Worm (Caenorhabditis elegans): Measurements from ENCODE around the gene nspc-14.

Gene nspc-14

DNA sequence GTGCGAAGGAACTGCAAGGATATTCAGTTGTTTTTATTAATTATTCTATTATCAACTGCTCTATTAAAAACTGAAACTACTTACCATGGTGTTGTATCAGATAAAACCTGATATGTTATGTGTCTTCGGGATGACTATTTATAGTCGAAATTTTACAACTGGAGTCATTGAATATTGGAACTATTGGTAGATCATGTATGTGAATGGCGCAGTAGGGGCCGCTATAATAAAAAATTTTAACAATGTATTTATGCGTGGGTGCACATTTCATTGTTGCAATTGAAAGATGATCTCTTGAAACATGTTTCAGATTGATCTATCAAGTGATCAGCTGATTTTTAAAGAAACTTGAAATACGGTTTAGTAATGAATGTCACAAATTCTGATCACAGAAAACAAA is at the start of gene nspc-14:
nspc-14 (minus strand) TSS at position 101 of the 400 bp plus-strand sequence.
- TF ChIP-seq Y53G8AR.9 (GFP tag; conservative IDR thresholded peaks at IDR 0.05) (no peak), bed-2 (GFP tag; IDR thresholded peaks at IDR 0.05) (no peak), gei-17 (GFP tag; optimal IDR thresholded peaks at IDR 0.05) (no peak), ccch-3 (GFP tag; optimal IDR thresholded peaks at IDR 0.05) (no peak), K11D2.4 (GFP tag; IDR thresholded peaks at IDR 0.05) (no peak), lin-54 (GFP tag; optimal IDR thresholded peaks at IDR 0.05) (no peak), lsl-1 (GFP tag; optimal IDR thresholded peaks at IDR 0.05) (no peak), attf-3 (GFP tag; conservative IDR thresholded peaks at IDR 0.05) (no peak), lag-1 (GFP tag; IDR thresholded peaks at IDR 0.05) (no peak)

DNA sequence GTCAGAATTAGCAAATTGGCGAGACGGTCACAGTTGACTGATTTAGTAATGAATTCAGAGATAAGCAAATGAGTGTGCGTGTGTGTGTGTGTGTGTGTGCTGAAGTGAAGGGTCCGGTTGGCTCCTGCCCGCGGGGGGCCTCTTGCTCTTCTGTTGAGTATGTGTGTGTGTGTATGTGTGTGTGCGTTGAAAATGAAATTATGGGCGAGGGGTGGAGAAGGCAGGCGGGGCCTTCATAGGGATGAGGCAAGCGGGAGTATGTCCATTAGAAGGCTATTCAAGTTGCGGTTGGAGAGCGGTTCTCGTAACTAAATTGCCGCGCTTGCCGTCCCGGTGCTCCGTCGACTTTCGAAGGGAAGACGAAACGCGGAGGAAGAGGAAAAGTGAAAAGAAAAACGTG is 48.4 kb upstream of the nspc-14 start:
- TF ChIP-seq zfh-2 (GFP tag; conservative IDR thresholded peaks at IDR 0.05) (peak; percentile 69), Y53F4B.3 (GFP tag; IDR thresholded peaks at IDR 0.05) (no peak)

DNA sequence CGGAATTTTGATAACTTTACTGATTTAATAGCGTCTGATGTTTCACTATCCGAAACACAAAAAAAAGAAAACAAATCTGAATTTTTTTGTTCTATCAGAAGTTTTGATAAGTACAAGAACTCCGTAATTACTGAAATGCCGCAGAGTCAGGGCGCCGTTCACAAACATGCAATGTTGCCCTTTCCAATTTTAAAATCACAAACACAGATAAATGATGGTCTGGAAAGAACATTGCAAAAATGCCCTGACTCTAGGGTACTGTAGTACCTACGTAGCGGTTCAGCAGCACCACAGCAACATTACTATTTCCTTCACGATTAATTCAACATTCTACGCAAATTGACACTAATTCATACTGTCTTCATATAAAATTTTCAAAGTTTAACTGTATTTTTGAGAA is 47.7 kb upstream of the nspc-14 start:
- TF ChIP-seq madf-8 (GFP tag; conservative IDR thresholded peaks at IDR 0.05) (no peak), hlh-12 (tag; optimal IDR thresholded peaks at IDR 0.05) (no peak), fkh-3 (tag; optimal IDR thresholded peaks at IDR 0.05) (no peak), Y79H2A.3 (GFP tag; conservative IDR thresholded peaks at IDR 0.05) (no peak), madf-3 (GFP tag; IDR thresholded peaks at IDR 0.05) (no peak), unc-62 (GFP tag; optimal IDR thresholded peaks at IDR 0.05) (no peak), B0336.3 (GFP tag; IDR thresholded peaks at IDR 0.05) (no peak), T07F8.4 (tag; optimal IDR thresholded peaks at IDR 0.05) (no peak), hrde-1 (tag; optimal IDR thresholded peaks at IDR 0.05; ENCODE audit: borderline replicate concordance) (no peak), snpc-1.1 (tag; optimal IDR thresholded peaks at IDR 0.05; ENCODE audit: insufficient read depth) (no peak), nhr-120 (GFP tag; IDR thresholded peaks at IDR 0.05) (no peak)

DNA sequence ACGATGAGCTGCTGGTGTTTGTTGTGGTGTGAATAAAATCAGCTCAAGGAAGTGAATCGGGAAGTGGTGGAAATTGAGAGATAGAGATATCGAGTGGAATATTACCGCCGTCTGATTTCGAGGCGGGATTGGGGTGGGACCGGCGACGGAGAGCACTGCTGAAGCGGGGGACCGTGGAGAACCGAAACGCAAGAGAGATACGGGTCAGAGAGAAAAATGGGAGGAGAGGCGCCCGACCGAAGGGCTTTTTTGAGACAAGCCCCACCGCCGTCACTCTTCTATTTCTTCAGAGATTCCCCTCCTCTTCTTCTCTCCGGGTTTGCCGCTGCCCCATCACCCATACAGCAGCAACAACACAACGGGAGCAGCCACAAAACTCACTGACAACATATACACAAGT is 47.2 kb upstream of the nspc-14 start:
- TF ChIP-seq hrde-1 (tag; optimal IDR thresholded peaks at IDR 0.05; ENCODE audit: borderline replicate concordance) (no peak), ceh-27 (GFP tag; optimal IDR thresholded peaks at IDR 0.05) (no peak), egrh-3 (GFP tag; IDR thresholded peaks at IDR 0.05) (peak; percentile 53; the same call in 1 of the 2 replicates), madf-6 (GFP tag; IDR thresholded peaks at IDR 0.05) (no peak), snpc-1.1 (tag; optimal IDR thresholded peaks at IDR 0.05; ENCODE audit: insufficient read depth) (no peak), ama-1 (optimal IDR thresholded peaks at IDR 0.05) (no peak), ama-1 (GFP tag; optimal IDR thresholded peaks at IDR 0.05) (no peak), egl-18 (GFP tag; IDR thresholded peaks at IDR 0.05) (no peak), B0035.1 (tag; optimal IDR thresholded peaks at IDR 0.05) (no peak), ceh-91 (GFP tag; IDR thresholded peaks at IDR 0.05) (no peak), K11D2.4 (GFP tag; IDR thresholded peaks at IDR 0.05) (no peak), zfh-2 (GFP tag; conservative IDR thresholded peaks at IDR 0.05) (peak; percentile 81)

DNA sequence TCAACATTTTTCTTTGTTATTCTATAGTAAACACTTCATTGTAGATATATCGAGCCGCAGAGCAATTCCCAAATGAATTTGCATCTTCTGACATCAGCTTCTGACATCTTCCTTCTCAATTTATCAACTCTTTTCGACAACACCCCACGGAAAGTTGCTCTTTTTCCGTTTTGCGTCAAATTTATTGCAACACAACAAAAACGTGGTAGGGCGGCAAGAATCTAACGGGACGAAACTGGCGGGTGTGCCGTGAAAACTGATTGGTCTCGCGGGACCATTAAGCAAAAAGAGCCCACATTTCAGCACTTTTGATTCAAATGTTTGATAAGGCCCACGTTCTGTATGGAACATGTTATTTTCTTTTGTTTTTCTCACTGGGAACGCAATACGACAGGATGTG is 45.9 kb upstream of the nspc-14 start:
- TF ChIP-seq madf-3 (GFP tag; IDR thresholded peaks at IDR 0.05) (no peak), C06A6.2 (GFP tag; conservative IDR thresholded peaks at IDR 0.05) (no peak), Y95B8A.8 (GFP tag; IDR thresholded peaks at IDR 0.05) (no peak), nhr-179 (tag; optimal IDR thresholded peaks at IDR 0.05) (no peak), snpc-1.3 (tag; optimal IDR thresholded peaks at IDR 0.05; ENCODE audit: insufficient read depth) (no peak), sea-2 (GFP tag; IDR thresholded peaks at IDR 0.05) (no peak), hrde-1 (tag; optimal IDR thresholded peaks at IDR 0.05; ENCODE audit: borderline replicate concordance) (no peak), F23B12.7 (tag; optimal IDR thresholded peaks at IDR 0.05; ENCODE audit: insufficient read depth) (no peak), pbrm-1 (GFP tag; IDR thresholded peaks at IDR 0.05) (no peak), hlh-12 (tag; optimal IDR thresholded peaks at IDR 0.05) (no peak), Y53F4B.3 (GFP tag; IDR thresholded peaks at IDR 0.05) (no peak), ceh-100 (GFP tag; IDR thresholded peaks at IDR 0.05) (no peak), ztf-6 (GFP tag; IDR thresholded peaks at IDR 0.05) (no peak), die-1 (tag; optimal IDR thresholded peaks at IDR 0.05) (no peak), nhr-27 (tag; optimal IDR thresholded peaks at IDR 0.05) (no peak), sptf-2 (GFP tag; optimal IDR thresholded peaks at IDR 0.05) (no peak), attf-5 (GFP tag; optimal IDR thresholded peaks at IDR 0.05) (no peak)
